Worm (Caenorhabditis elegans) whole organism, young adult: ENCODE results near the gene C28H8.3.

ENCODE experiments used
- D2030.7 ChIP-seq: fragments of 200-800 bp; sonication (Bioruptor generic); IDR thresholded peaks from 2 replicates; pipeline ENCODE4 v1.3.6; 2022; ENCODE audit warnings: missing genetic modification reagents, missing genetic modification characterization, missing compliant biosample characterization
- ceh-40 ChIP-seq: fragments of 200-800 bp; sonication (Bioruptor generic); IDR thresholded peaks from 2 replicates; pipeline ENCODE4 v1.3.6; 2022; ENCODE audit warnings: missing genetic modification characterization, missing compliant biosample characterization
- hmg-1.2 ChIP-seq: fragments of 200-800 bp; sonication (Bioruptor generic); IDR thresholded peaks from 2 replicates; pipeline ENCODE4 v1.3.6; 2022; ENCODE audit warnings: missing genetic modification reagents, missing genetic modification characterization, missing compliant biosample characterization
- lin-40 ChIP-seq: sonication (generic microtip); optimal IDR thresholded peaks from 2 replicates; lab custom pipeline; 2016; ENCODE audit warnings: missing genetic modification characterization, mild to moderate bottlenecking, missing compliant biosample characterization, missing genotype, missing genetic modification reagents
- madf-10 ChIP-seq: sonication (generic microtip); optimal IDR thresholded peaks from 2 replicates; lab custom pipeline; 2016; ENCODE audit warnings: mild to moderate bottlenecking, missing genetic modification characterization, missing compliant biosample characterization
- snpc-4 ChIP-seq, 5 experiments: fragments of 150-350 bp in 1 of 5; sonication (generic microtip) in 4 of 5; optimal IDR thresholded peaks; 2 replicates each; lab custom pipeline; 2014 to 2018; ENCODE audit warnings: missing genetic modification characterization in 5 of 5, missing biosample characterization in 3 of 5, antibody characterized with exemption in 2 of 5, mild to moderate bottlenecking in 2 of 5, missing compliant biosample characterization in 2 of 5, missing genotype in 2 of 5, moderate library complexity in 2 of 5, missing genetic modification reagents in 1 of 5
- unc-62 ChIP-seq: fragments of 150-350 bp; optimal IDR thresholded peaks from 2 replicates; lab custom pipeline; 2014; ENCODE audit warnings: missing biosample characterization, missing genetic modification reagents, missing genetic modification characterization

DNA sequence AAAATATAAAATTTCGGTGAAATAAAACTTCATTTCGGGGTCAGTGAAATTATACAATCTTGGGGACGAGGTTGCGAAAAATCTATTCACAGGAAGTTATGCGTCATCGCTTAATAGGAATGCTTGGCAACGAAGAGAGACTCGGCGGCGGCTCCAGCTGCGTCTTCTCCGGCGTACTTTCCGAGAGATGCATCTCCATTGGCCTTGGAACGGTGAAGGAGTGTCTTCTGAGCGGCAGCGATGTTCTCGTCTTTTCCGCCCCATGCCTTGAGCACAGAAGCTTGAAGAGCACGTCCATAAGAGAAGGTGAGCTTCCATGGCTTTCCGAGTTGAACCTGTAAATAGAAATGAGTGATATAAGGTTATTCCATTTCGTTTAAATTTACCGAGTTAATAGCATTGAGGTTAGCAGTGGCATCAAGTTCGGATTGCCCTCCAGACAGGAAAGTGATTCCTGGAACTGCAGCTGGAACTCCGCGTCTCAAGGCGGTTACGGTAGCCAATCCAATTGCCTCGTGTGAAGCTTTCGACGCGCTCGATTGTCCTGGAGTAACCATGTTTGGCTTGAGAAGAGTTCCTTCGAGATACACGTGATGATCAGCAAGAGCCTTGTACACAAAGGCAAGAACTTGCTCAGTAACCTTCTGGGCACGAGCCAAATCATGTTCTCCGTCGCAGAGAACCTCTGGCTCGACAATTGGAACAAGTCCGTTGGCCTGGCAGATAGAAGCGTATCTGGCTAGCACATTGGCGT lies 33.7 kb upstream of the C28H8.3 start:
- TF ChIP-seq madf-10, result no peak
- TF ChIP-seq unc-62, result no peak
- TF ChIP-seq D2030.7 (GFP tag; lab: Robert Waterston, UW), result no peak
- TF ChIP-seq ceh-40 (GFP tag; lab: Robert Waterston, UW), result no peak
- no peak for TF ChIP-seq lin-40 (tag; lab: Kevin White, UChicago)
- no peak for TF ChIP-seq hmg-1.2
- no peak for TF ChIP-seq snpc-4 (GFP tag; optimal IDR thresholded peaks at IDR 0.05; lab: Kevin White, UChicago)
- no peak for TF ChIP-seq snpc-4 (tag; optimal IDR thresholded peaks at IDR 0.05; lab: Kevin White, UChicago)
